Worm (Caenorhabditis elegans) whole organism, L4 larva: Measurements from ENCODE around the gene tmed-13.

Source experiments
- ceh-44 ChIP-seq: fragments of 200-800 bp; sonication (Bioruptor generic); IDR thresholded peaks from 2 replicates; pipeline ENCODE4 v1.3.6; 2022; ENCODE audit warnings: missing genetic modification reagents, missing genetic modification characterization, missing compliant biosample characterization
- fos-1 ChIP-seq: fragments of 150-350 bp; optimal IDR thresholded peaks from 2 replicates; lab custom pipeline; 2014; ENCODE audit warnings: missing biosample characterization, missing genetic modification characterization
- lin-15B ChIP-seq: fragments of 150-350 bp; sonication (generic microtip); optimal IDR thresholded peaks from 3 replicates; lab custom pipeline; 2014; ENCODE audit warnings: missing biosample characterization, missing genetic modification characterization
- lir-3 ChIP-seq: sonication (generic microtip); optimal IDR thresholded peaks from 2 replicates; lab custom pipeline; 2016; ENCODE audit warnings: mild to moderate bottlenecking, missing genetic modification characterization, missing compliant biosample characterization
- lsy-2 ChIP-seq, 2 experiments: fragments of 150-350 bp in 1 of 2; sonication (generic microtip) in 1 of 2; optimal IDR thresholded peaks; 2 replicates each; lab custom pipeline; 2014 to 2017; ENCODE audit warnings: missing biosample characterization in 2 of 2, missing genetic modification characterization in 2 of 2
- mxl-2 ChIP-seq: fragments of 200-800 bp; sonication (Bioruptor generic); conservative IDR thresholded peaks from 2 replicates; pipeline ENCODE4 v1.3.6; 2022; ENCODE audit warnings: missing genetic modification reagents, missing genetic modification characterization, missing compliant biosample characterization
- nhr-11 ChIP-seq: fragments of 150-350 bp; optimal IDR thresholded peaks from 2 replicates; lab custom pipeline; 2014; ENCODE audit warnings: missing biosample characterization, missing genetic modification characterization
- nhr-237 ChIP-seq: sonication (generic microtip); optimal IDR thresholded peaks from 2 replicates; lab custom pipeline; 2017; ENCODE audit warnings: missing biosample characterization, missing genetic modification characterization
- pqm-1 ChIP-seq: sonication (generic microtip); optimal IDR thresholded peaks from 2 replicates; lab custom pipeline; 2017; ENCODE audit warnings: missing biosample characterization, missing genetic modification characterization
- spr-3 ChIP-seq: fragments of 200-800 bp; sonication (Bioruptor generic); optimal IDR thresholded peaks from 2 replicates; lab custom pipeline; 2018; ENCODE audit warnings: mild to moderate bottlenecking, missing genetic modification characterization, missing compliant biosample characterization
- unc-39 ChIP-seq: sonication (generic microtip); optimal IDR thresholded peaks from 2 replicates; lab custom pipeline; 2017; ENCODE audit warnings: missing biosample characterization, missing genetic modification characterization
- unc-62 ChIP-seq, 3 experiments: fragments of 150-350 bp in 1 of 3; sonication (generic microtip); optimal IDR thresholded peaks in 2 of 3; peaks in 1 of 3; 1 replicate in 1 of 3; 2 replicates in 2 of 3; lab custom pipeline; 2014 to 2017; ENCODE audit warnings: missing biosample characterization in 3 of 3, missing genetic modification characterization in 3 of 3, missing genetic modification reagents in 3 of 3, missing genotype in 1 of 3
- ztf-11 ChIP-seq: fragments of 150-350 bp; optimal IDR thresholded peaks from 2 replicates; lab custom pipeline; 2014; ENCODE audit warnings: missing biosample characterization, missing genetic modification characterization
- ztf-7 ChIP-seq: fragments of 150-350 bp; optimal IDR thresholded peaks from 2 replicates; lab custom pipeline; 2014; ENCODE audit warnings: missing biosample characterization, missing genetic modification characterization

DNA sequence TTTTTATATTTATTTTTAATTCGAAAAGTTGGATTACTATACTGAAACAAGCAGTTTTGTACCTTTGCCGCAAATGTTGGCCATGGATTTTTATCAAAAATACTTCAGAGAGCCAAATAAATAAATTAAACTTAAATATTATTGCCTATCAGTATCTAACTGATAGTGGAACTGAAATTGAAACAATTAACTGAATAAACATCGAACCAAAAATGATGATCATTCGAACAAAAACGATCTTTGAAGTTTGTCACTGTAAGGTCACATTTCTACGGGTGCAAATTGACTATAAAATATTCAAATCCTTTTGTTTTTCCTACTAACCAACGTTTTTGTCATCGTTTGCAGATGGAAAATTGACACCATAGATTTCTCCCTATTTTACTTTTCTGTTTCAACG is 28.2 kb downstream of the tmed-13 start:
- no peak for TF ChIP-seq ztf-11
- TF ChIP-seq ceh-44 (GFP tag; lab: Robert Waterston, UW) = no peak
- no peak for TF ChIP-seq nhr-11 (tag; lab: Kevin White, UChicago)
- TF ChIP-seq ztf-7 = no peak
- no peak for TF ChIP-seq mxl-2 (GFP tag; lab: Robert Waterston, UW)
- no peak for TF ChIP-seq unc-39 (tag; lab: Kevin White, UChicago)
- no peak for TF ChIP-seq nhr-237 (tag; lab: Kevin White, UChicago)
- TF ChIP-seq spr-3 (GFP tag; lab: Kevin White, UChicago) = no peak
- no peak for TF ChIP-seq lir-3 (tag; lab: Kevin White, UChicago)
- TF ChIP-seq unc-62 (GFP tag; optimal IDR thresholded peaks at IDR 0.05 in 1 of 2; lab: Kevin White, UChicago) = no peak
- no peak for TF ChIP-seq unc-62 (tag; optimal IDR thresholded peaks at IDR 0.05; lab: Kevin White, UChicago)
- no peak for TF ChIP-seq pqm-1 (tag; lab: Kevin White, UChicago)
- TF ChIP-seq lin-15B (tag; lab: Kevin White, UChicago) = no peak
- TF ChIP-seq fos-1 (tag; lab: Kevin White, UChicago) = no peak
- no peak for TF ChIP-seq lsy-2 (tag; optimal IDR thresholded peaks at IDR 0.05; lab: Kevin White, UChicago)
